Fruit fly (Drosophila melanogaster): ENCODE results near the gene Obp83g.

dm6 chr3R:6082132-6082531 lies 30.0 kb downstream of the Obp83g start:
- TF ChIP-seq h (GFP tag; optimal IDR thresholded peaks at IDR 0.05) (no peak), Dfd (GFP tag; optimal IDR thresholded peaks at IDR 0.05) (no peak)
